Fruit fly (Drosophila melanogaster): ENCODE data around the gene Nrx-1.

Nrx-1 gene

dm6 chr3R:22491088-22491879, 23.0 kb downstream of the Nrx-1 start, which contains the start of the genes CCT1 and tHMG1 (continued):
- TF ChIP-seq nerfin-1 (tag; optimal IDR thresholded peaks at IDR 0.05) (no peak), bigmax (GFP tag; optimal IDR thresholded peaks at IDR 0.05) (peak; percentile 84), esg (GFP tag; conservative IDR thresholded peaks at IDR 0.05) (no peak), chm (GFP tag; IDR thresholded peaks at IDR 0.05) (no peak), lov (optimal IDR thresholded peaks at IDR 0.05) (no peak), lov (GFP tag; IDR thresholded peaks at IDR 0.05) (no peak), CG16815 (GFP tag; optimal IDR thresholded peaks at IDR 0.05) (no peak), TFAM (GFP tag; optimal IDR thresholded peaks at IDR 0.05) (no peak), CG3163 (GFP tag; optimal IDR thresholded peaks at IDR 0.05) (no peak), Bteb2 (GFP tag; optimal IDR thresholded peaks at IDR 0.05) (no peak), luna (GFP tag; optimal IDR thresholded peaks at IDR 0.05) (no peak), CG4854 (GFP tag; optimal IDR thresholded peaks at IDR 0.05) (no peak), slbo (GFP tag; IDR thresholded peaks at IDR 0.05) (no peak), ap (GFP tag; IDR thresholded peaks at IDR 0.05) (no peak), tll (GFP tag; optimal IDR thresholded peaks at IDR 0.05) (no peak), Dll (GFP tag; IDR thresholded peaks at IDR 0.05; ENCODE audit: partially characterized antibody) (peak; percentile 98), sens (GFP tag) (no peak), Ets65A (GFP tag) (no peak), CG2129 (GFP tag; IDR thresholded peaks at IDR 0.05; ENCODE audit: partially characterized antibody) (peak; percentile 98), al (GFP tag; IDR thresholded peaks at IDR 0.05) (no peak), Camta (GFP tag; optimal IDR thresholded peaks at IDR 0.05) (no peak), CG3726 (GFP tag; IDR thresholded peaks at IDR 0.05) (no peak), CG5245 (GFP tag; optimal IDR thresholded peaks at IDR 0.05) (no peak), ewg (GFP tag; optimal IDR thresholded peaks at IDR 0.05) (no peak), tup (GFP tag; optimal IDR thresholded peaks at IDR 0.05) (no peak), ranshi (GFP tag; IDR thresholded peaks at IDR 0.05) (no peak), CG34376 (GFP tag; optimal IDR thresholded peaks at IDR 0.05) (no peak), D19A (tag; optimal IDR thresholded peaks at IDR 0.05) (no peak), Dad (GFP tag; optimal IDR thresholded peaks at IDR 0.05) (no peak), CG10565 (GFP tag; optimal IDR thresholded peaks at IDR 0.05) (no peak), ftz-f1 (GFP tag; optimal IDR thresholded peaks at IDR 0.05) (no peak), shn (GFP tag; optimal IDR thresholded peaks at IDR 0.05) (no peak), CG7556 (GFP tag; optimal IDR thresholded peaks at IDR 0.05) (no peak), CG13894 (tag; optimal IDR thresholded peaks at IDR 0.05) (no peak), CG11456 (GFP tag; IDR thresholded peaks at IDR 0.05) (no peak), jigr1 (GFP tag; IDR thresholded peaks at IDR 0.05) (no peak), zfh1 (GFP tag; IDR thresholded peaks at IDR 0.05) (peak; percentile 32; the same call in 1 of the 3 replicates), Lim3 (GFP tag; IDR thresholded peaks at IDR 0.05) (no peak), nom (GFP tag; optimal IDR thresholded peaks at IDR 0.05) (no peak), CG2875 (GFP tag; optimal IDR thresholded peaks at IDR 0.05) (no peak), ato (GFP tag; IDR thresholded peaks at IDR 0.05; ENCODE audit: partially characterized antibody) (peak; percentile 82), CG4328 (GFP tag; optimal IDR thresholded peaks at IDR 0.05) (no peak), CG14667 (GFP tag; IDR thresholded peaks at IDR 0.05) (no peak), hkb (optimal IDR thresholded peaks at IDR 0.05) (no peak), hkb (GFP tag; IDR thresholded peaks at IDR 0.05) (no peak), trh (GFP tag; optimal IDR thresholded peaks at IDR 0.05) (no peak), stc (GFP tag; IDR thresholded peaks at IDR 0.05) (no peak), Atf-2 (GFP tag; optimal IDR thresholded peaks at IDR 0.05) (no peak), CG7372 (GFP tag; IDR thresholded peaks at IDR 0.05) (no peak), crol (GFP tag; IDR thresholded peaks at IDR 0.05) (no peak), hbn (GFP tag; IDR thresholded peaks at IDR 0.05; ENCODE audit: partially characterized antibody) (peak; percentile 95)

All from whole organism, embryonic.